Fruit fly (Drosophila melanogaster) whole organism, pupa: ENCODE data around the gene CG42728.

Experiments
- CG10348 ChIP-seq: fragments of 200-800 bp; sonication (Bioruptor generic); IDR thresholded peaks from 2 replicates; pipeline ENCODE4 v1.3.6; 2022; ENCODE audit warnings: missing biosample characterization, missing genetic modification characterization
- CG12605 ChIP-seq: fragments of 200-800 bp; sonication (Bioruptor generic); IDR thresholded peaks from 2 replicates; pipeline ENCODE4 v1.3.6; 2022; ENCODE audit warnings: missing biosample characterization, missing genetic modification characterization
- CG13204 ChIP-seq: fragments of 200-800 bp; sonication (Bioruptor generic); optimal IDR thresholded peaks from 2 replicates; lab custom pipeline; 2018; ENCODE audit warnings: missing biosample characterization, mild to moderate bottlenecking, missing genetic modification characterization, moderate library complexity
- CG14655 ChIP-seq: fragments of 200-800 bp; sonication (Bioruptor generic); optimal IDR thresholded peaks from 3 replicates; lab custom pipeline; 2017; ENCODE audit warnings: mild to moderate bottlenecking, missing biosample characterization, missing genetic modification reagents, missing genetic modification characterization
- CG15710 ChIP-seq: fragments of 200-800 bp; sonication (Bioruptor generic); optimal IDR thresholded peaks from 2 replicates; lab custom pipeline; 2018; ENCODE audit warnings: missing biosample characterization, mild to moderate bottlenecking, missing genetic modification characterization, moderate library complexity
- CG17806 ChIP-seq: fragments of 200-800 bp; sonication (Bioruptor generic); optimal IDR thresholded peaks from 2 replicates; lab custom pipeline; 2018; ENCODE audit warnings: missing biosample characterization, mild to moderate bottlenecking, missing genetic modification characterization, moderate library complexity
- CG32121 ChIP-seq: fragments of 200-800 bp; sonication (Bioruptor generic); IDR thresholded peaks from 2 replicates; pipeline ENCODE4 v1.3.6; 2022; ENCODE audit warnings: missing biosample characterization, missing genetic modification characterization
- CG34367 ChIP-seq: fragments of 200-800 bp; sonication (Bioruptor generic); optimal IDR thresholded peaks from 2 replicates; lab custom pipeline; 2018; ENCODE audit warnings: missing biosample characterization, mild to moderate bottlenecking, missing genetic modification characterization
- CG4496 ChIP-seq: fragments of 200-800 bp; sonication (Bioruptor generic); IDR thresholded peaks from 3 replicates; pipeline ENCODE4 v1.3.6; 2022; ENCODE audit warnings: missing biosample characterization, missing genetic modification characterization
- CG8159 ChIP-seq: fragments of 200-800 bp; sonication (Bioruptor generic); optimal IDR thresholded peaks from 3 replicates; lab custom pipeline; 2018; ENCODE audit warnings: missing biosample characterization, mild to moderate bottlenecking, missing genetic modification characterization, moderate library complexity
- CG8301 ChIP-seq: fragments of 200-800 bp; sonication (Bioruptor generic); optimal IDR thresholded peaks from 2 replicates; lab custom pipeline; 2018; ENCODE audit warnings: missing biosample characterization, mild to moderate bottlenecking, missing genetic modification characterization
- CG9948 ChIP-seq: fragments of 200-800 bp; sonication (Bioruptor generic); optimal IDR thresholded peaks from 2 replicates; lab custom pipeline; 2018; ENCODE audit warnings: missing biosample characterization, mild to moderate bottlenecking, missing genetic modification characterization, moderate library complexity
- D1 ChIP-seq: fragments of 200-800 bp; sonication (Bioruptor generic); optimal IDR thresholded peaks from 2 replicates; lab custom pipeline; 2018; ENCODE audit warnings: missing biosample characterization, mild to moderate bottlenecking, missing genetic modification characterization, moderate library complexity
- EcR ChIP-seq: fragments of 200-800 bp; sonication (Bioruptor generic); optimal IDR thresholded peaks from 3 replicates; lab custom pipeline; 2019; ENCODE audit warnings: missing biosample characterization, missing genetic modification characterization, mild to moderate bottlenecking, moderate library complexity, missing genetic modification reagents
- Ets98B ChIP-seq: fragments of 200-800 bp; sonication (Bioruptor generic); IDR thresholded peaks from 2 replicates; pipeline ENCODE4 v1.3.6; 2022; ENCODE audit warnings: missing biosample characterization, missing genetic modification characterization
- Pif1A ChIP-seq: fragments of 200-800 bp; sonication (Bioruptor generic); optimal IDR thresholded peaks from 3 replicates; lab custom pipeline; 2016; ENCODE audit warnings: missing biosample characterization, missing genetic modification characterization
- Pif1B ChIP-seq: fragments of 200-800 bp; sonication (Bioruptor generic); optimal IDR thresholded peaks from 3 replicates; lab custom pipeline; 2016; ENCODE audit warnings: missing biosample characterization, missing genetic modification characterization
- Snoo ChIP-seq: fragments of 200-800 bp; sonication (Bioruptor generic); optimal IDR thresholded peaks from 3 replicates; lab custom pipeline; 2017; ENCODE audit warnings: missing biosample characterization, mild to moderate bottlenecking, missing genetic modification characterization, inconsistent platforms
- fd96Ca ChIP-seq: fragments of 200-800 bp; sonication (Bioruptor generic); IDR thresholded peaks from 3 replicates; pipeline ENCODE4 v1.3.6; 2022; ENCODE audit warnings: missing biosample characterization, missing genetic modification characterization
- gl ChIP-seq: fragments of 200-800 bp; sonication (Bioruptor generic); optimal IDR thresholded peaks from 2 replicates; lab custom pipeline; 2018; ENCODE audit warnings: missing biosample characterization, mild to moderate bottlenecking, missing genetic modification characterization
- rn ChIP-seq: fragments of 200-800 bp; sonication (Bioruptor generic); IDR thresholded peaks from 2 replicates; pipeline ENCODE4 v1.3.6; 2022; ENCODE audit warnings: missing biosample characterization, missing genetic modification characterization

The CG42728 gene

dm6 chr3L:15528096-15528495, at the start of gene CG42728:
Gene CG42728 (minus strand): TSS chr3L:15528196.
- TF ChIP-seq CG17806 (tag; lab: Kevin White, UChicago) (no peak), gl (no peak), CG34367 (tag; lab: Kevin White, UChicago) (no peak), CG13204 (GFP tag; lab: Kevin White, UChicago) (no peak), CG10348 (GFP tag; lab: Robert Waterston, UW) (no peak), CG12605 (no peak), CG14655 (GFP tag; lab: Kevin White, UChicago) (no peak), rn (GFP tag; lab: Robert Waterston, UW) (no peak), fd96Ca (GFP tag; lab: Robert Waterston, UW) (no peak), Pif1B (GFP tag; lab: Kevin White, UChicago) (no peak), Ets98B (GFP tag; lab: Robert Waterston, UW) (no peak), CG9948 (tag; lab: Kevin White, UChicago) (no peak), CG8301 (tag; lab: Kevin White, UChicago) (no peak), CG4496 (GFP tag; lab: Robert Waterston, UW) (no peak), EcR (GFP tag; lab: Kevin White, UChicago) (no peak), D1 (tag; lab: Kevin White, UChicago) (no peak), CG8159 (tag; lab: Kevin White, UChicago) (no peak), Snoo (tag; lab: Kevin White, UChicago) (no peak), CG15710 (no peak)

DNA sequence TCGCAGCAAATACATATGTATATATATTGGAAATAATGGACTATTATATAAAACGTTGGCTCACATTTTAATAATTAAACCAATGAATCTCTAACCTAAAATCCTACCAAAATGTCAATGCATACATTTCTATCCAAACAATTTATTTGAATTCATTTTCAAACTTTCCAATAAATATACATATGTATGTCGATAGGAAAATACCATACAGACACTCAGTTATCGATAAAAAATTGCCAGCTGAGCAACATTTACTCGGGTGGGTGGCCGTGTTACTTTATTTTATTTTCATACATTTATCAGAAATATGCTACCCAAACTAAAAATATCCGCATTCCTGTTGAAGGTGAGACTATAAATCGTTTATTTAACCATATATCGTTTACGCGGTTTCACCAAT, 48.4 kb upstream of the CG42728 start, which contains the start of gene Ufsp2:
Gene Ufsp2, plus strand, starts transcription at position 214 of the 400 bp plus-strand sequence.
- no peak for TF ChIP-seq Pif1B (GFP tag; lab: Kevin White, UChicago)
- TF ChIP-seq CG8159 (tag; lab: Kevin White, UChicago), result no peak
- TF ChIP-seq fd96Ca (GFP tag; lab: Robert Waterston, UW), result no peak
- no peak for TF ChIP-seq CG15710
- TF ChIP-seq CG17806 (tag; lab: Kevin White, UChicago), result no peak
- TF ChIP-seq EcR (GFP tag; lab: Kevin White, UChicago), result no peak
- TF ChIP-seq CG4496 (GFP tag; lab: Robert Waterston, UW), result no peak
- no peak for TF ChIP-seq CG13204 (GFP tag; lab: Kevin White, UChicago)
- TF ChIP-seq gl, result no peak
- TF ChIP-seq CG32121, result no peak
- TF ChIP-seq Pif1A, result no peak
- TF ChIP-seq D1 (tag; lab: Kevin White, UChicago), result no peak
- TF ChIP-seq CG8301 (tag; lab: Kevin White, UChicago), result no peak
- TF ChIP-seq Snoo (tag; lab: Kevin White, UChicago), result no peak
- TF ChIP-seq, all 21 proteins: peak for 0

- TF ChIP-seq CG17806 (tag; lab: Kevin White, UChicago) (no peak), CG13204 (GFP tag; lab: Kevin White, UChicago) (no peak), CG14655 (GFP tag; lab: Kevin White, UChicago) (no peak), Pif1B (GFP tag; lab: Kevin White, UChicago) (no peak), CG8301 (tag; lab: Kevin White, UChicago) (no peak), CG15710 (no peak), Ets98B (GFP tag; lab: Robert Waterston, UW) (no peak), Pif1A (no peak), fd96Ca (GFP tag; lab: Robert Waterston, UW) (no peak), CG10348 (GFP tag; lab: Robert Waterston, UW) (no peak), CG9948 (tag; lab: Kevin White, UChicago) (no peak), rn (GFP tag; lab: Robert Waterston, UW) (no peak), CG8159 (tag; lab: Kevin White, UChicago) (no peak), CG12605 (no peak), EcR (GFP tag; lab: Kevin White, UChicago) (no peak), gl (no peak), CG32121 (no peak), CG4496 (GFP tag; lab: Robert Waterston, UW) (no peak)
Observed at dm6 chr3L:15570571-15570970, 42.6 kb upstream of the CG42728 start.

DNA sequence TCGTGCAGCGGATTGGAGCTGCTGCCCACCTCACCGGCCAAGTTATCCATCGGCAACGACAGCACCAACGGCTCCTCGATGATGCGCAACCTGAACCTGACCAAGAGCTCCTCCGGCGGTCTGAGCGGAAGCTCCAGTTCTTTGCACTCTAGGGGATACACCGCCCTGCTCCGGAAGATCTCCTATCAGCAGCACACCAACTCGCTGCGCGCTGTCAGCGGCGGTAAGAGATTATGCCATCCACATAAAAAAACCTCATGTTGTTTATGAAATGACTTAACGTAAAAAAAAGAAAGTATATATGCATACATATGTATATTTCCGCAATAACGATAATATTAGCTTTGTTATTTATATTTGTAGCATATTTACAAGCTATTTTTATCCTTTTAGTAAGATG, 40.8 kb upstream of the CG42728 start:
- no peak for TF ChIP-seq rn (GFP tag; lab: Robert Waterston, UW)
- peak; percentile 68 for TF ChIP-seq EcR (GFP tag; lab: Kevin White, UChicago)

DNA sequence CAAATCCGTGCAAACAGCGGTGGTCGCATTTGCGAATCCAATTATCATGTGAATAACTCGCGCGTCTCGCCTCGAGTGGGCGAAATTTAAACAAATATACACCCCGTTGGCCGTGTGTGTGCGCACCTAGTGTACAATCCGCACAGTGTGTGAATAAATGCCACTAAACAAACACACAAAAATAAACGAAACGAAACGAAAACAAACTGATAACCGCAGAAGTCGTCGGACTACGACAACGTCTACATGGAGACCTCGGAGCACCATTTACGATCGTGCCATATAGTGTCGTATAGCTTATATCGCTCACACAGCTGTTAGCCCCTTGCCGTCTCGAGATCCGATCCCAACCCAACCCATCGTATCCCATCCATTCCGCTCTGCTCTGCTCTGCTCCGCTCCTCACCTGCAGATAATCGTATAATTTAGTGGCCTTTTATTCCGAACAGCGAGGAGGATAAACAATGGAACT, 38.5 kb upstream of the CG42728 start:
- TF ChIP-seq EcR (GFP tag; lab: Kevin White, UChicago), result peak; percentile 82
- TF ChIP-seq rn (GFP tag; lab: Robert Waterston, UW), result no peak
- TF ChIP-seq CG32121, result no peak
- no peak for TF ChIP-seq Pif1A
- TF ChIP-seq CG17806 (tag; lab: Kevin White, UChicago), result no peak
- peak; percentile 61; the same call in 1 of the 2 replicates for TF ChIP-seq CG12605
- TF ChIP-seq CG13204 (GFP tag; lab: Kevin White, UChicago), result no peak
- no peak for TF ChIP-seq D1 (tag; lab: Kevin White, UChicago)
- no peak for TF ChIP-seq CG34367 (tag; lab: Kevin White, UChicago)
- no peak for TF ChIP-seq CG15710
- no peak for TF ChIP-seq CG9948 (tag; lab: Kevin White, UChicago)
- TF ChIP-seq CG8159 (tag; lab: Kevin White, UChicago), result no peak
- no peak for TF ChIP-seq CG8301 (tag; lab: Kevin White, UChicago)
- no peak for TF ChIP-seq Snoo (tag; lab: Kevin White, UChicago)
- peak; percentile 53; the same call in 1 of the 3 replicates for TF ChIP-seq CG4496 (GFP tag; lab: Robert Waterston, UW)
- no peak for TF ChIP-seq CG14655 (GFP tag; lab: Kevin White, UChicago)
- TF ChIP-seq gl, result no peak
- TF ChIP-seq fd96Ca (GFP tag; lab: Robert Waterston, UW), result peak; percentile 57; the same call in 1 of the 3 replicates
- no peak for TF ChIP-seq CG10348 (GFP tag; lab: Robert Waterston, UW)
- peak; percentile 24; the same call in 1 of the 2 replicates for TF ChIP-seq Ets98B (GFP tag; lab: Robert Waterston, UW)
- peak; percentile 25 for TF ChIP-seq Pif1B (GFP tag; lab: Kevin White, UChicago)
